Fruit fly (Drosophila melanogaster) whole organism, embryonic: ENCODE results near the gene Ssu72.

Source experiments
- Adf1 ChIP-seq: fragments of 200-800 bp; sonication (Bioruptor generic); IDR thresholded peaks from 2 replicates; pipeline ENCODE4 v1.3.6; 2022; ENCODE audit warnings: missing biosample characterization, missing genetic modification characterization
- CG10147 ChIP-seq: fragments of 200-800 bp; sonication (Bioruptor generic); optimal IDR thresholded peaks from 2 replicates; lab custom pipeline; 2019; ENCODE audit warnings: missing biosample characterization, mild to moderate bottlenecking, missing genetic modification characterization, moderate library complexity
- CG10209 ChIP-seq: fragments of 200-800 bp; sonication (Bioruptor generic); optimal IDR thresholded peaks from 3 replicates; lab custom pipeline; 2017; ENCODE audit warnings: missing biosample characterization, mild to moderate bottlenecking, missing genetic modification characterization, missing genetic modification reagents
- CG12104 ChIP-seq: fragments of 200-800 bp; sonication (Bioruptor generic); optimal IDR thresholded peaks from 3 replicates; lab custom pipeline; 2016; ENCODE audit warnings: missing biosample characterization, missing genetic modification characterization
- CG12236 ChIP-seq: fragments of 200-800 bp; sonication (Bioruptor generic); optimal IDR thresholded peaks from 2 replicates; lab custom pipeline; 2016; ENCODE audit warnings: missing biosample characterization, missing genetic modification characterization
- CG12744 ChIP-seq: fragments of 200-800 bp; sonication (Bioruptor generic); optimal IDR thresholded peaks from 2 replicates; lab custom pipeline; 2016; ENCODE audit warnings: missing biosample characterization, missing genetic modification characterization
- CG12769 ChIP-seq: fragments of 200-800 bp; sonication (Bioruptor generic); optimal IDR thresholded peaks from 2 replicates; lab custom pipeline; 2019; ENCODE audit warnings: missing biosample characterization, mild to moderate bottlenecking, missing genetic modification characterization, moderate library complexity
- CG13296 ChIP-seq: fragments of 200-800 bp; sonication (Bioruptor generic); optimal IDR thresholded peaks from 3 replicates; lab custom pipeline; 2018; ENCODE audit warnings: missing biosample characterization, mild to moderate bottlenecking, missing genetic modification characterization
- CG13424 ChIP-seq: fragments of 200-800 bp; sonication (Bioruptor generic); optimal IDR thresholded peaks from 2 replicates; lab custom pipeline; 2019; ENCODE audit warnings: missing biosample characterization, mild to moderate bottlenecking, missing genetic modification characterization, moderate library complexity
- CG14441 ChIP-seq: fragments of 200-800 bp; sonication (Bioruptor generic); IDR thresholded peaks from 2 replicates; pipeline ENCODE4 v1.3.6; 2022; ENCODE audit warnings: missing biosample characterization, missing genetic modification characterization
- CG14710 ChIP-seq: fragments of 200-800 bp; sonication (Bioruptor generic); optimal IDR thresholded peaks from 3 replicates; lab custom pipeline; 2019; ENCODE audit warnings: missing biosample characterization, mild to moderate bottlenecking, missing genetic modification characterization, moderate library complexity
- CG1602 ChIP-seq: fragments of 200-800 bp; sonication (Bioruptor generic); optimal IDR thresholded peaks from 3 replicates; lab custom pipeline; 2016; ENCODE audit warnings: missing biosample characterization, missing genetic modification characterization
- CG16779 ChIP-seq: fragments of 200-800 bp; sonication (Bioruptor generic); IDR thresholded peaks from 2 replicates; pipeline ENCODE4 v1.3.6; 2022; ENCODE audit warnings: missing biosample characterization, missing genetic modification characterization
- CG18262 ChIP-seq: fragments of 200-800 bp; optimal IDR thresholded peaks from 3 replicates; lab custom pipeline; 2019; ENCODE audit warnings: missing biosample characterization, mild to moderate bottlenecking, missing genetic modification characterization, moderate library complexity
- CG2202 ChIP-seq: fragments of 200-800 bp; sonication (Bioruptor generic); optimal IDR thresholded peaks from 2 replicates; lab custom pipeline; 2018; ENCODE audit warnings: missing biosample characterization, mild to moderate bottlenecking, missing genetic modification characterization
- CG4360 ChIP-seq: fragments of 200-800 bp; sonication (Bioruptor generic); IDR thresholded peaks from 2 replicates; pipeline ENCODE4 v1.3.6; 2022; ENCODE audit warnings: missing biosample characterization, missing genetic modification characterization
- CG5180 ChIP-seq: fragments of 200-800 bp; sonication (Bioruptor generic); optimal IDR thresholded peaks from 3 replicates; lab custom pipeline; 2017; ENCODE audit warnings: missing biosample characterization, missing genetic modification characterization, mild to moderate bottlenecking, moderate library complexity, missing genetic modification reagents
- CG7271 ChIP-seq: fragments of 200-800 bp; sonication (Bioruptor generic); optimal IDR thresholded peaks from 2 replicates; lab custom pipeline; 2018; ENCODE audit warnings: missing biosample characterization, mild to moderate bottlenecking, missing genetic modification characterization, moderate library complexity
- CG8388 ChIP-seq: fragments of 200-800 bp; sonication (Bioruptor generic); optimal IDR thresholded peaks from 2 replicates; lab custom pipeline; 2019; ENCODE audit warnings: missing biosample characterization, mild to moderate bottlenecking, missing genetic modification characterization, moderate library complexity
- CrebB ChIP-seq: fragments of 200-800 bp; sonication (Bioruptor generic); optimal IDR thresholded peaks from 3 replicates; lab custom pipeline; 2018; ENCODE audit warnings: missing biosample characterization, mild to moderate bottlenecking, missing genetic modification characterization
- Deaf1 ChIP-seq: fragments of 200-800 bp; optimal IDR thresholded peaks from 3 replicates; lab custom pipeline; 2019; ENCODE audit warnings: missing biosample characterization, mild to moderate bottlenecking, missing genetic modification characterization, moderate library complexity
- HLH54F ChIP-seq: fragments of 200-800 bp; sonication (Bioruptor generic); optimal IDR thresholded peaks from 3 replicates; lab custom pipeline; 2016; ENCODE audit warnings: missing biosample characterization, missing genetic modification characterization
- Hsf ChIP-seq: fragments of 200-800 bp; sonication (Bioruptor generic); optimal IDR thresholded peaks from 3 replicates; lab custom pipeline; 2016; ENCODE audit warnings: missing biosample characterization, missing genetic modification characterization
- Mrtf ChIP-seq: fragments of 200-800 bp; sonication (Bioruptor generic); IDR thresholded peaks from 3 replicates; pipeline ENCODE4 v1.3.6; 2022; ENCODE audit warnings: missing biosample characterization, missing genetic modification characterization
- NK7.1 ChIP-seq: fragments of 200-800 bp; sonication (Bioruptor generic); optimal IDR thresholded peaks from 3 replicates; lab custom pipeline; 2016; ENCODE audit warnings: missing biosample characterization, missing genetic modification characterization
- Oaz ChIP-seq: fragments of 200-800 bp; sonication (Bioruptor generic); IDR thresholded peaks from 2 replicates; pipeline ENCODE4 v1.3.6; 2022; ENCODE audit warnings: missing biosample characterization, missing genetic modification characterization
- Optix ChIP-seq: fragments of 200-800 bp; sonication (Bioruptor generic); IDR thresholded peaks from 3 replicates; pipeline ENCODE4 v1.3.6; 2022; ENCODE audit warnings: missing biosample characterization, missing genetic modification characterization
- Side ChIP-seq: fragments of 200-800 bp; sonication (Bioruptor generic); optimal IDR thresholded peaks from 2 replicates; lab custom pipeline; 2016; ENCODE audit warnings: missing biosample characterization, missing genetic modification characterization
- Sin3A ChIP-seq: fragments of >200 bp; optimal IDR thresholded peaks from 2 replicates; lab custom pipeline; 2018
- Sox100B ChIP-seq: fragments of 200-800 bp; sonication (Bioruptor generic); optimal IDR thresholded peaks from 3 replicates; lab custom pipeline; 2018; ENCODE audit warnings: missing biosample characterization, mild to moderate bottlenecking, missing genetic modification characterization
- Sox102F ChIP-seq: fragments of 200-800 bp; sonication (Bioruptor generic); optimal IDR thresholded peaks from 2 replicates; lab custom pipeline; 2018; ENCODE audit warnings: missing biosample characterization, mild to moderate bottlenecking, missing genetic modification characterization, moderate library complexity
- Sry-δ ChIP-seq: fragments of 200-800 bp; sonication (Bioruptor generic); optimal IDR thresholded peaks from 2 replicates; lab custom pipeline; 2016; ENCODE audit warnings: missing biosample characterization, missing genetic modification characterization
- Taf1 ChIP-seq: fragments of 200-800 bp; sonication (Bioruptor generic); IDR thresholded peaks from 2 replicates; pipeline ENCODE4 v1.3.6; 2022; ENCODE audit warnings: missing biosample characterization, missing genetic modification characterization
- al ChIP-seq: fragments of 200-800 bp; sonication (Bioruptor generic); IDR thresholded peaks from 2 replicates; pipeline ENCODE4 v1.3.6; 2022; ENCODE audit warnings: missing biosample characterization, missing genetic modification characterization
- aop ChIP-seq: fragments of 200-800 bp; sonication (Bioruptor generic); IDR thresholded peaks from 2 replicates; pipeline ENCODE4 v1.3.6; 2022; ENCODE audit warnings: missing biosample characterization, missing genetic modification characterization
- bowl ChIP-seq: fragments of 200-800 bp; sonication (Bioruptor generic); IDR thresholded peaks from 2 replicates; pipeline ENCODE4 v1.3.6; 2022; ENCODE audit warnings: missing biosample characterization, missing genetic modification characterization
- bsh ChIP-seq, 2 experiments: fragments of 200-800 bp; sonication (Bioruptor generic); optimal IDR thresholded peaks; 2 replicates each; lab custom pipeline; 2017 to 2018; ENCODE audit warnings: mild to moderate bottlenecking in 2 of 2, missing biosample characterization in 2 of 2, missing genetic modification characterization in 2 of 2, moderate library complexity in 1 of 2
- dysf ChIP-seq: fragments of 200-800 bp; sonication (Bioruptor generic); IDR thresholded peaks from 3 replicates; pipeline ENCODE4 v1.3.6; 2022; ENCODE audit warnings: missing biosample characterization, missing genetic modification characterization
- emc ChIP-seq: fragments of 200-800 bp; sonication (Bioruptor generic); optimal IDR thresholded peaks from 2 replicates; lab custom pipeline; 2016; ENCODE audit warnings: missing biosample characterization, missing genetic modification characterization
- fd3F ChIP-seq: fragments of 200-800 bp; sonication (Bioruptor generic); optimal IDR thresholded peaks from 2 replicates; lab custom pipeline; 2018; ENCODE audit warnings: missing biosample characterization, mild to moderate bottlenecking, missing genetic modification characterization, moderate library complexity
- gce ChIP-seq: fragments of 200-800 bp; sonication (Bioruptor generic); IDR thresholded peaks from 3 replicates; pipeline ENCODE4 v1.3.6; 2022; ENCODE audit warnings: missing biosample characterization, missing genetic modification characterization
- grn ChIP-seq: fragments of 200-800 bp; sonication (Bioruptor generic); optimal IDR thresholded peaks from 3 replicates; lab custom pipeline; 2017; ENCODE audit warnings: missing biosample characterization, missing genetic modification characterization
- gro ChIP-seq: fragments of 200-800 bp; sonication (Bioruptor generic); optimal IDR thresholded peaks from 2 replicates; lab custom pipeline; 2016; ENCODE audit warnings: missing biosample characterization, missing genetic modification characterization
- luna ChIP-seq: fragments of 200-800 bp; sonication (Bioruptor generic); optimal IDR thresholded peaks from 2 replicates; lab custom pipeline; 2016; ENCODE audit warnings: missing biosample characterization, missing genetic modification characterization
- nom ChIP-seq: fragments of 200-800 bp; sonication (Bioruptor generic); optimal IDR thresholded peaks from 2 replicates; lab custom pipeline; 2017; ENCODE audit warnings: missing biosample characterization, missing genetic modification characterization, mild to moderate bottlenecking, moderate library complexity, missing genetic modification reagents
- org-1 ChIP-seq: fragments of 200-800 bp; sonication (Bioruptor generic); optimal IDR thresholded peaks from 2 replicates; lab custom pipeline; 2017; ENCODE audit warnings: missing biosample characterization, missing genetic modification characterization
- salm ChIP-seq: fragments of 200-800 bp; sonication (Bioruptor generic); optimal IDR thresholded peaks from 2 replicates; lab custom pipeline; 2018; ENCODE audit warnings: missing biosample characterization, mild to moderate bottlenecking, missing genetic modification characterization
- sc ChIP-seq, 3 experiments: fragments of >200 bp in 2 of 3; fragments of 200-800 bp in 1 of 3; sonication (Bioruptor generic) in 1 of 3; optimal IDR thresholded peaks; 2 replicates in 2 of 3; 3 replicates in 1 of 3; lab custom pipeline; 2017; ENCODE audit warnings: mild to moderate bottlenecking in 1 of 3, missing biosample characterization in 1 of 3, missing genetic modification characterization in 1 of 3, missing genetic modification reagents in 1 of 3
- sqz ChIP-seq: fragments of 200-800 bp; sonication (Bioruptor generic); optimal IDR thresholded peaks from 3 replicates; lab custom pipeline; 2018; ENCODE audit warnings: missing biosample characterization, mild to moderate bottlenecking, missing genetic modification characterization
- stwl ChIP-seq: fragments of 200-800 bp; sonication (Bioruptor generic); optimal IDR thresholded peaks from 3 replicates; lab custom pipeline; 2018; ENCODE audit warnings: missing biosample characterization, mild to moderate bottlenecking, missing genetic modification characterization, moderate library complexity
- ttk ChIP-seq: fragments of 200-800 bp; sonication (Bioruptor generic); IDR thresholded peaks from 2 replicates; pipeline ENCODE4 v2.1.2; 2022; ENCODE audit warnings: missing biosample characterization, missing genetic modification characterization

Gene Ssu72

dm6 chrX:19665684-19666141 is 1.4 kb downstream of the Ssu72 start (continued):
- no peak for TF ChIP-seq stwl
- no peak for TF ChIP-seq aop
- TF ChIP-seq CG13424 = peak; percentile 23
- no peak for TF ChIP-seq sc (optimal IDR thresholded peaks at IDR 0.05; lab: Kevin White, UChicago)
- TF ChIP-seq sc (GFP tag; optimal IDR thresholded peaks at IDR 0.05; lab: Kevin White, UChicago) = no peak
- TF ChIP-seq CG4360 (GFP tag; lab: Robert Waterston, UW) = 0 out of 2 replicates have a peak, but pooled peaks have one; percentile 10
- TF ChIP-seq CG12236 (GFP tag; lab: Kevin White, UChicago) = no peak
- TF ChIP-seq gce (GFP tag; lab: Robert Waterston, UW) = no peak
- TF ChIP-seq Mrtf (GFP tag; lab: Robert Waterston, UW) = peak; percentile 47; the same call in 2 of the 3 replicates
- TF ChIP-seq Sox100B = no peak
- TF ChIP-seq CG2202 (tag; lab: Kevin White, UChicago) = no peak
- TF ChIP-seq Sox102F (GFP tag; lab: Kevin White, UChicago) = no peak
- no peak for TF ChIP-seq fd3F (GFP tag; lab: Kevin White, UChicago)
- TF ChIP-seq Hsf (GFP tag; lab: Kevin White, UChicago) = peak; percentile 22
- TF ChIP-seq grn (GFP tag; lab: Kevin White, UChicago) = peak; percentile 41
- peak; percentile 24 for TF ChIP-seq nom (GFP tag; lab: Kevin White, UChicago)
- TF ChIP-seq Taf1 (GFP tag; lab: Robert Waterston, UW) = no peak
- TF ChIP-seq CG7271 (tag; lab: Kevin White, UChicago) = no peak
- TF ChIP-seq CG1602 (GFP tag; lab: Kevin White, UChicago) = no peak
- no peak for TF ChIP-seq salm (tag; lab: Kevin White, UChicago)
- TF ChIP-seq CG8388 = no peak
- no peak for TF ChIP-seq bsh (GFP tag; optimal IDR thresholded peaks at IDR 0.05; lab: Kevin White, UChicago)
- TF ChIP-seq CG12769 = peak; percentile 31
- TF ChIP-seq Oaz (GFP tag; lab: Robert Waterston, UW) = no peak
- no peak for TF ChIP-seq Sry-δ
- no peak for TF ChIP-seq gro (GFP tag; lab: Kevin White, UChicago)
- no peak for TF ChIP-seq CG16779 (GFP tag; lab: Robert Waterston, UW)
- no peak for TF ChIP-seq Optix
- TF ChIP-seq bowl (GFP tag; lab: Robert Waterston, UW) = no peak; the same call in 1 of the 2 replicates
- peak; percentile 43 for TF ChIP-seq Deaf1
- no peak for TF ChIP-seq CG5180 (GFP tag; lab: Kevin White, UChicago)
- peak; percentile 74 for TF ChIP-seq dysf (GFP tag; lab: Robert Waterston, UW)
- TF ChIP-seq NK7.1 (GFP tag; lab: Kevin White, UChicago) = no peak
- no peak for TF ChIP-seq CrebB (tag; lab: Kevin White, UChicago)
- TF ChIP-seq CG12104 (GFP tag; lab: Kevin White, UChicago) = no peak
- no peak for TF ChIP-seq Side (GFP tag; lab: Kevin White, UChicago)
- no peak for TF ChIP-seq sqz (GFP tag; lab: Kevin White, UChicago)
- peak; percentile 56 for TF ChIP-seq al (GFP tag; lab: Robert Waterston, UW)
- TF ChIP-seq CG14710 (tag; lab: Kevin White, UChicago) = peak; percentile 3
- TF ChIP-seq emc (GFP tag; lab: Kevin White, UChicago) = no peak
- peak; percentile 63 for TF ChIP-seq CG14441 (GFP tag; lab: Robert Waterston, UW)
- TF ChIP-seq luna (GFP tag; lab: Kevin White, UChicago) = no peak
- TF ChIP-seq HLH54F (GFP tag; lab: Kevin White, UChicago) = no peak
- TF ChIP-seq ttk (GFP tag; lab: Robert Waterston, UW) = peak; percentile 41; the same call in 1 of the 2 replicates
- peak; percentile 8 for TF ChIP-seq CG10147 (GFP tag; lab: Kevin White, UChicago)
- TF ChIP-seq CG13296 (GFP tag; lab: Kevin White, UChicago) = no peak
- TF ChIP-seq Adf1 (GFP tag; lab: Robert Waterston, UW) = peak; percentile 67
- TF ChIP-seq CG18262 (tag; lab: Kevin White, UChicago) = no peak
- TF ChIP-seq CG12744 (GFP tag; lab: Kevin White, UChicago) = peak; percentile 24
- TF ChIP-seq org-1 (GFP tag; lab: Kevin White, UChicago) = no peak
- TF ChIP-seq CG10209 (GFP tag; lab: Kevin White, UChicago) = no peak
- TF ChIP-seq Sin3A = no peak
